ENCODE assay signal across 7 worm cellular contexts in the genomic region with DNA sequence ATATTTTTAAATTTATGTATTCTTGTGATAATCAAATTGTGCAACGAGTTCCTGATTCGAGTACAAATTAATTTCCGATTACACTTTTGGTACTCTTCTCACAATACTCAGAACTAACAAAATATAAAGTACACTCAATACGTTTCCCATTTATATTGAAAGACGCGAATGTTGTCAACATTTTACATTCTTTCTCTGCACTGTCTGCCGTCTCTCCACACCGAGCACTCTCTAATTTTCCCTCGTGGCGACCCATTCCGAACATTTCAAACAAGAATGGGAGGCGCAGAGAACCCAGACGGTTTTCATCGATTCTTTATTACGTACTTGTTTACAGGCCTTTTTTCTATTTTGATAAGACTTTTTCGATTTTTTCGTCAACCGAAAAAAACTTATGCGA.
A peak's percentile ranks its signal among the peaks of the same experiment; 100 is the strongest.
TF ChIP-seq lines count a peak whose summit lies in the region.

A gene (plus strand): TSS at position 349 of the 400 bp plus-strand sequence.

TF ChIP-seq in whole organism, L1 larva, 84 proteins besides CTCF, POLR2A, EP300 and RAD21 (continues in another document):
- TF ChIP-seq hlh-4 (tag; optimal IDR thresholded peaks at IDR 0.05; lab: Kevin White, UChicago) (no peak), pqm-1 (tag; optimal IDR thresholded peaks at IDR 0.05; lab: Kevin White, UChicago) (no peak), ceh-63 (GFP tag; optimal IDR thresholded peaks at IDR 0.05; lab: Kevin White, UChicago) (no peak), mab-9 (GFP tag; IDR thresholded peaks at IDR 0.05; lab: Robert Waterston, UW) (no peak), nhr-90 (tag; optimal IDR thresholded peaks at IDR 0.05; lab: Kevin White, UChicago; ENCODE audit: poor library complexity) (peak; percentile 78), dsc-1 (tag; optimal IDR thresholded peaks at IDR 0.05; lab: Kevin White, UChicago) (peak; percentile 48), mdl-1 (tag; optimal IDR thresholded peaks at IDR 0.05; lab: Kevin White, UChicago) (peak in 1 of 2 experiments; percentile 96), ceh-82 (tag; optimal IDR thresholded peaks at IDR 0.05; lab: Kevin White, UChicago) (peak; percentile 17 to 68 (median 36)), ets-5 (GFP tag; IDR thresholded peaks at IDR 0.05; lab: Robert Waterston, UW) (no peak), hlh-17 (GFP tag; optimal IDR thresholded peaks at IDR 0.05; lab: Kevin White, UChicago; ENCODE audit: borderline replicate concordance) (no peak), nhr-12 (tag; optimal IDR thresholded peaks at IDR 0.05; lab: Kevin White, UChicago) (no peak), nhr-76 (tag; optimal IDR thresholded peaks at IDR 0.05; lab: Kevin White, UChicago) (no peak)

TF ChIP-seq in whole organism, L2 larva, 48 proteins besides CTCF, POLR2A, EP300 and RAD21 (continues in another document):
- TF ChIP-seq unc-62 (GFP tag; optimal IDR thresholded peaks at IDR 0.05; lab: Kevin White, UChicago) (no peak), elt-1 (tag; optimal IDR thresholded peaks at IDR 0.05; lab: Kevin White, UChicago) (no peak), lin-13 (GFP tag; optimal IDR thresholded peaks at IDR 0.05; lab: Kevin White, UChicago) (peak; percentile 59), alr-1 (tag; optimal IDR thresholded peaks at IDR 0.05; lab: Kevin White, UChicago) (no peak), skn-1 (tag; optimal IDR thresholded peaks at IDR 0.05; lab: Kevin White, UChicago) (peak; percentile 43), nhr-21 (tag; optimal IDR thresholded peaks at IDR 0.05; lab: Kevin White, UChicago) (peak; percentile 50), ztf-4 (tag; optimal IDR thresholded peaks at IDR 0.05; lab: Kevin White, UChicago) (peak; percentile 50), blmp-1 (tag; optimal IDR thresholded peaks at IDR 0.05; lab: Kevin White, UChicago; ENCODE audit: insufficient read depth) (peak; percentile 25), crh-2 (tag; optimal IDR thresholded peaks at IDR 0.05; lab: Kevin White, UChicago) (peak; percentile 93), ztf-1 (GFP tag; conservative IDR thresholded peaks at IDR 0.05; lab: Robert Waterston, UW) (no peak), ceh-16 (tag; optimal IDR thresholded peaks at IDR 0.05; lab: Kevin White, UChicago) (no peak), mab-5 (tag; optimal IDR thresholded peaks at IDR 0.05; lab: Kevin White, UChicago) (peak; percentile 34)

TF ChIP-seq in whole organism, L3 larva, 47 proteins besides CTCF, POLR2A, EP300 and RAD21 (continues in another document):
- peak; percentile 56 for TF ChIP-seq nhr-25 (tag; optimal IDR thresholded peaks at IDR 0.05; lab: Kevin White, UChicago)
- TF ChIP-seq ZK546.5 (tag; optimal IDR thresholded peaks at IDR 0.05; lab: Kevin White, UChicago): no peak
- TF ChIP-seq elt-2 (tag; optimal IDR thresholded peaks at IDR 0.05; lab: Kevin White, UChicago): peak; percentile 77
- TF ChIP-seq tbx-2 (tag; optimal IDR thresholded peaks at IDR 0.05; lab: Kevin White, UChicago): no peak
- TF ChIP-seq egl-27 (tag; optimal IDR thresholded peaks at IDR 0.05; lab: Kevin White, UChicago): peak; percentile 3
- peak; percentile 47 for TF ChIP-seq lin-39 (tag; optimal IDR thresholded peaks at IDR 0.05; lab: Kevin White, UChicago)
- TF ChIP-seq nhr-237 (tag; optimal IDR thresholded peaks at IDR 0.05; lab: Kevin White, UChicago): no peak
- TF ChIP-seq mdl-1 (tag; optimal IDR thresholded peaks at IDR 0.05; lab: Kevin White, UChicago): peak; percentile 92
- TF ChIP-seq nhr-11 (tag; optimal IDR thresholded peaks at IDR 0.05; lab: Kevin White, UChicago): no peak
- no peak for TF ChIP-seq eor-1 (tag; optimal IDR thresholded peaks at IDR 0.05; lab: Kevin White, UChicago)
- TF ChIP-seq R02D3.7 (tag; optimal IDR thresholded peaks at IDR 0.05; lab: Kevin White, UChicago): peak; percentile 16
- TF ChIP-seq skn-1 (tag; optimal IDR thresholded peaks at IDR 0.05; lab: Kevin White, UChicago): no peak
- TF ChIP-seq elt-1 (tag; optimal IDR thresholded peaks at IDR 0.05; lab: Kevin White, UChicago): no peak

TF ChIP-seq in whole organism, L4 larva, 104 proteins besides CTCF, POLR2A, EP300 and RAD21 (continues in another document):
- TF ChIP-seq aha-1 (tag; lab: Kevin White, UChicago): peak; percentile 58
- peak; percentile 93 for TF ChIP-seq hlh-11 (tag; optimal IDR thresholded peaks at IDR 0.05; lab: Kevin White, UChicago)
- peak; percentile 58 for TF ChIP-seq dmd-6 (GFP tag; IDR thresholded peaks at IDR 0.05; lab: Robert Waterston, UW)
- peak; percentile 50 for TF ChIP-seq nhr-77 (tag; optimal IDR thresholded peaks at IDR 0.05; lab: Kevin White, UChicago)
- TF ChIP-seq unc-39 (tag; optimal IDR thresholded peaks at IDR 0.05; lab: Kevin White, UChicago): no peak
- TF ChIP-seq lin-1 (GFP tag; IDR thresholded peaks at IDR 0.05; lab: Robert Waterston, UW): no peak
- peak; percentile 86 for TF ChIP-seq nhr-28 (tag; optimal IDR thresholded peaks at IDR 0.05; lab: Kevin White, UChicago)
- peak; percentile 47 for TF ChIP-seq rbr-2 (tag; optimal IDR thresholded peaks at IDR 0.05; lab: Kevin White, UChicago)
- TF ChIP-seq ztf-7 (tag; optimal IDR thresholded peaks at IDR 0.05; lab: Kevin White, UChicago): peak; percentile 37
- peak; percentile 20; the same call in 1 of the 2 replicates for TF ChIP-seq lin-38 (GFP tag; IDR thresholded peaks at IDR 0.05; lab: Robert Waterston, UW)
- peak; percentile 72 for TF ChIP-seq mep-1 (tag; optimal IDR thresholded peaks at IDR 0.05; lab: Kevin White, UChicago)
- no peak for TF ChIP-seq T26A8.4 (GFP tag; IDR thresholded peaks at IDR 0.05; lab: Robert Waterston, UW)
- no peak for TF ChIP-seq egl-27 (tag; optimal IDR thresholded peaks at IDR 0.05; lab: Kevin White, UChicago)
- TF ChIP-seq nhr-11 (tag; optimal IDR thresholded peaks at IDR 0.05; lab: Kevin White, UChicago): peak; percentile 73

TF ChIP-seq in whole organism, late embryonic, 69 proteins besides CTCF, POLR2A, EP300 and RAD21:
- no peak for TF ChIP-seq pag-3 (tag; optimal IDR thresholded peaks at IDR 0.05; lab: Kevin White, UChicago; ENCODE audit: borderline replicate concordance)
- no peak for TF ChIP-seq hlh-6 (tag; optimal IDR thresholded peaks at IDR 0.05; lab: Kevin White, UChicago)
- peak; percentile 54 for TF ChIP-seq nfya-1 (tag; optimal IDR thresholded peaks at IDR 0.05; lab: Kevin White, UChicago)
- TF ChIP-seq unc-42 (tag; optimal IDR thresholded peaks at IDR 0.05; lab: Kevin White, UChicago): peak; percentile 9
- TF ChIP-seq unc-55 (GFP tag; optimal IDR thresholded peaks at IDR 0.05; lab: Kevin White, UChicago): peak; percentile 56
- TF ChIP-seq hlh-30 (tag; optimal IDR thresholded peaks at IDR 0.05; lab: Kevin White, UChicago; ENCODE audit: insufficient read depth): peak; percentile 43
- no peak for TF ChIP-seq ceh-18 (tag; optimal IDR thresholded peaks at IDR 0.05; lab: Kevin White, UChicago)
- no peak for TF ChIP-seq che-1 (tag; optimal IDR thresholded peaks at IDR 0.05; lab: Kevin White, UChicago)
- TF ChIP-seq ceh-48 (tag; optimal IDR thresholded peaks at IDR 0.05; lab: Kevin White, UChicago): peak; percentile 41

TF ChIP-seq in whole organism, mixed stage, embryonic, 35 proteins besides CTCF, POLR2A, EP300 and RAD21 (continues in another document):
- TF ChIP-seq hlh-1 (tag; optimal IDR thresholded peaks at IDR 0.05; lab: Kevin White, UChicago) (no peak), lin-13 (tag; optimal IDR thresholded peaks at IDR 0.05; lab: Kevin White, UChicago) (no peak), M03D4.4 (tag; optimal IDR thresholded peaks at IDR 0.05; lab: Kevin White, UChicago) (no peak), mab-5 (tag; optimal IDR thresholded peaks at IDR 0.05; lab: Kevin White, UChicago) (no peak), lsy-2 (tag; optimal IDR thresholded peaks at IDR 0.05; lab: Kevin White, UChicago) (peak; percentile 3), flh-1 (GFP tag; optimal IDR thresholded peaks at IDR 0.05; lab: Kevin White, UChicago) (no peak), nhr-28 (tag; optimal IDR thresholded peaks at IDR 0.05; lab: Kevin White, UChicago) (no peak), cnd-1 (tag; optimal IDR thresholded peaks at IDR 0.05; lab: Kevin White, UChicago) (no peak), mls-2 (tag; optimal IDR thresholded peaks at IDR 0.05; lab: Kevin White, UChicago) (no peak), ceh-83 (GFP tag; optimal IDR thresholded peaks at IDR 0.05; lab: Kevin White, UChicago) (no peak), ztf-11 (tag; optimal IDR thresholded peaks at IDR 0.05; lab: Kevin White, UChicago) (no peak), unc-62 (GFP tag; optimal IDR thresholded peaks at IDR 0.05; lab: Kevin White, UChicago) (no peak), pha-4 (tag; optimal IDR thresholded peaks at IDR 0.05; lab: Kevin White, UChicago) (peak; percentile 55), ham-2 (GFP tag; optimal IDR thresholded peaks at IDR 0.05; lab: Kevin White, UChicago) (no peak), snpc-4 (tag; optimal IDR thresholded peaks at IDR 0.05; lab: Kevin White, UChicago) (no peak), ceh-43 (GFP tag; optimal IDR thresholded peaks at IDR 0.05; lab: Kevin White, UChicago) (no peak), nhr-2 (tag; optimal IDR thresholded peaks at IDR 0.05; lab: Kevin White, UChicago) (no peak), mep-1 (tag; optimal IDR thresholded peaks at IDR 0.05; lab: Kevin White, UChicago) (no peak)

TF ChIP-seq in whole organism, young adult, 124 proteins besides CTCF, POLR2A, EP300 and RAD21 (continues in another document):
- TF ChIP-seq ZK185.1 (tag; optimal IDR thresholded peaks at IDR 0.05; lab: Kevin White, UChicago; ENCODE audit: poor library complexity, severe bottlenecking) (peak; percentile 57), lin-40 (tag; optimal IDR thresholded peaks at IDR 0.05; lab: Kevin White, UChicago) (peak; percentile 79), ceh-27 (GFP tag; optimal IDR thresholded peaks at IDR 0.05; lab: Kevin White, UChicago) (peak; percentile 70), F23B12.7 (tag; optimal IDR thresholded peaks at IDR 0.05; lab: Kevin White, UChicago; ENCODE audit: insufficient read depth) (peak; percentile 22), dpl-1 (GFP tag; optimal IDR thresholded peaks at IDR 0.05; lab: Kevin White, UChicago) (no peak), ztf-26 (tag; optimal IDR thresholded peaks at IDR 0.05; lab: Kevin White, UChicago) (peak; percentile 26), atf-7 (tag; optimal IDR thresholded peaks at IDR 0.05; lab: Kevin White, UChicago) (peak; percentile 14), snpc-3.4 (tag; optimal IDR thresholded peaks at IDR 0.05; lab: Kevin White, UChicago) (no peak), attf-5 (GFP tag; optimal IDR thresholded peaks at IDR 0.05; lab: Kevin White, UChicago) (peak; percentile 48), hmg-1.2 (GFP tag; IDR thresholded peaks at IDR 0.05; lab: Robert Waterston, UW) (peak; percentile 92), nhr-90 (tag; optimal IDR thresholded peaks at IDR 0.05; lab: Kevin White, UChicago) (no peak), pbrm-1 (GFP tag; IDR thresholded peaks at IDR 0.05; lab: Robert Waterston, UW) (0 out of 2 replicates have a peak, but pooled peaks have one; percentile 45), nfyb-1 (GFP tag; IDR thresholded peaks at IDR 0.05; lab: Robert Waterston, UW) (0 out of 2 replicates have a peak, but pooled peaks have one; percentile 20), rpc-1 (optimal IDR thresholded peaks at IDR 0.05; lab: Kevin White, UChicago) (no peak), rpc-1 (tag; optimal IDR thresholded peaks at IDR 0.05; lab: Kevin White, UChicago) (no peak), lin-54 (GFP tag; optimal IDR thresholded peaks at IDR 0.05; lab: Kevin White, UChicago) (peak; percentile 34), K11D2.4 (GFP tag; IDR thresholded peaks at IDR 0.05; lab: Robert Waterston, UW) (peak; percentile 42; the same call in 1 of the 2 replicates), ztf-18 (tag; optimal IDR thresholded peaks at IDR 0.05; lab: Kevin White, UChicago) (peak; percentile 11)
